Fruit fly (Drosophila melanogaster): Measurements from ENCODE around the gene CheB93a.

The CheB93a gene

dm6 chr3R:21378595-21378994, 28.6 kb upstream of the CheB93a start, which contains the start of gene tin (continued):
- peak; percentile 4 for TF ChIP-seq Ets97D (GFP tag; optimal IDR thresholded peaks at IDR 0.05)
- peak; percentile 64 for TF ChIP-seq CG3995 (GFP tag; optimal IDR thresholded peaks at IDR 0.05)
- peak; percentile 72; the same call in 1 of the 3 replicates for TF ChIP-seq C15 (GFP tag; IDR thresholded peaks at IDR 0.05)
- peak; percentile 90 for TF ChIP-seq ATbp (GFP tag; optimal IDR thresholded peaks at IDR 0.05)
- TF ChIP-seq CG3838 (GFP tag; optimal IDR thresholded peaks at IDR 0.05) = no peak
- TF ChIP-seq jing (GFP tag; optimal IDR thresholded peaks at IDR 0.05) = peak; percentile 46
- peak; percentile 75 for TF ChIP-seq sr (GFP tag; IDR thresholded peaks at IDR 0.05)
- no peak for TF ChIP-seq CG1792 (GFP tag; optimal IDR thresholded peaks at IDR 0.05)
- peak; percentile 61 for TF ChIP-seq Sry-δ (GFP tag; optimal IDR thresholded peaks at IDR 0.05)
- peak; percentile 31 for TF ChIP-seq CG8944 (GFP tag; optimal IDR thresholded peaks at IDR 0.05)
- TF ChIP-seq hb (GFP tag; IDR thresholded peaks at IDR 0.05; ENCODE audit: partially characterized antibody) = no peak
- TF ChIP-seq CG14667 (GFP tag; IDR thresholded peaks at IDR 0.05) = peak; percentile 93; the same call in 1 of the 2 replicates
- TF ChIP-seq HLHmδ (GFP tag; optimal IDR thresholded peaks at IDR 0.05) = peak; percentile 70
- TF ChIP-seq nom (GFP tag; optimal IDR thresholded peaks at IDR 0.05) = peak; percentile 86
- no peak for TF ChIP-seq her (GFP tag; optimal IDR thresholded peaks at IDR 0.05)
- TF ChIP-seq CG1529 (GFP tag; optimal IDR thresholded peaks at IDR 0.05) = peak; percentile 87
- TF ChIP-seq CG9727 (GFP tag; optimal IDR thresholded peaks at IDR 0.05) = peak; percentile 95
- no peak for TF ChIP-seq CG14965 (GFP tag; optimal IDR thresholded peaks at IDR 0.05; ENCODE audit: borderline replicate concordance)
- peak; percentile 86 for TF ChIP-seq Gug (GFP tag; IDR thresholded peaks at IDR 0.05)
- TF ChIP-seq CG3163 (GFP tag; optimal IDR thresholded peaks at IDR 0.05) = no peak
- TF ChIP-seq sim (GFP tag; IDR thresholded peaks at IDR 0.05) = peak; percentile 92
- TF ChIP-seq Atf-2 (GFP tag; optimal IDR thresholded peaks at IDR 0.05) = no peak
- TF ChIP-seq CG3726 (GFP tag; IDR thresholded peaks at IDR 0.05) = peak; percentile 90
- TF ChIP-seq nmo (GFP tag; optimal IDR thresholded peaks at IDR 0.05) = peak; percentile 96
- TF ChIP-seq CG18262 (tag; optimal IDR thresholded peaks at IDR 0.05) = peak; percentile 96
- peak; percentile 76 for TF ChIP-seq CG31224 (GFP tag; IDR thresholded peaks at IDR 0.05)
- TF ChIP-seq gt (GFP tag; IDR thresholded peaks at IDR 0.05) = peak; percentile 88
- no peak for TF ChIP-seq gfzf (GFP tag; optimal IDR thresholded peaks at IDR 0.05)
- TF ChIP-seq fu2 (GFP tag; optimal IDR thresholded peaks at IDR 0.05) = no peak
- peak; percentile 86 for TF ChIP-seq Oaz (GFP tag; IDR thresholded peaks at IDR 0.05)
- TF ChIP-seq CG6791 (GFP tag; IDR thresholded peaks at IDR 0.05; ENCODE audit: partially characterized antibody) = peak; percentile 58; the same call in 1 of the 3 replicates
- TF ChIP-seq phol (tag; optimal IDR thresholded peaks at IDR 0.05) = peak; percentile 92
- TF ChIP-seq Lhr (GFP tag; optimal IDR thresholded peaks at IDR 0.05) = peak; percentile 83
- TF ChIP-seq CG6272 (GFP tag; IDR thresholded peaks at IDR 0.05) = peak; percentile 94
- TF ChIP-seq vnd (GFP tag; IDR thresholded peaks at IDR 0.05; ENCODE audit: partially characterized antibody) = peak; percentile 67
- peak; percentile 58; the same call in 1 of the 2 replicates for TF ChIP-seq Poxn (GFP tag; IDR thresholded peaks at IDR 0.05)
- peak; percentile 95 for TF ChIP-seq CG7271 (tag; optimal IDR thresholded peaks at IDR 0.05)
- TF ChIP-seq hbn (GFP tag; IDR thresholded peaks at IDR 0.05; ENCODE audit: partially characterized antibody) = peak; percentile 74
- peak; percentile 83 for TF ChIP-seq CG4707 (GFP tag; optimal IDR thresholded peaks at IDR 0.05)
- peak; percentile 95 for TF ChIP-seq seq (GFP tag; IDR thresholded peaks at IDR 0.05)
- TF ChIP-seq CG17568 (GFP tag; optimal IDR thresholded peaks at IDR 0.05) = peak; percentile 90
- TF ChIP-seq mirr (GFP tag; optimal IDR thresholded peaks at IDR 0.05) = peak; percentile 47
- TF ChIP-seq Mad (GFP tag; optimal IDR thresholded peaks at IDR 0.05) = peak; percentile 68
- peak; percentile 39; the same call in 1 of the 2 replicates for TF ChIP-seq Dref (GFP tag; IDR thresholded peaks at IDR 0.05)
- TF ChIP-seq MESR4 (GFP tag; optimal IDR thresholded peaks at IDR 0.05) = peak; percentile 42
- TF ChIP-seq Eip74EF (GFP tag; optimal IDR thresholded peaks at IDR 0.05) = peak in 1 of 2 experiments; percentile 89
- TF ChIP-seq Usf (GFP tag; optimal IDR thresholded peaks at IDR 0.05) = peak; percentile 84
- peak; percentile 99 for TF ChIP-seq vvl (GFP tag; IDR thresholded peaks at IDR 0.05)
- TF ChIP-seq zen2 (GFP tag; IDR thresholded peaks at IDR 0.05; ENCODE audit: partially characterized antibody) = peak; percentile 23; the same call in 1 of the 3 replicates
